Worm (Caenorhabditis elegans): ENCODE data around the gene F01D5.5.

Gene F01D5.5

ce11 chrII:14040204-14040842 lies 38.2 kb upstream of the F01D5.5 start (continued):
- TF ChIP-seq ceh-58 (GFP tag; IDR thresholded peaks at IDR 0.05) (no peak), tbx-9 (tag; optimal IDR thresholded peaks at IDR 0.05; ENCODE audit: borderline replicate concordance) (no peak), ceh-40 (GFP tag; IDR thresholded peaks at IDR 0.05) (no peak), hmg-1.2 (GFP tag; IDR thresholded peaks at IDR 0.05) (peak; percentile 92), attf-3 (GFP tag; conservative IDR thresholded peaks at IDR 0.05) (no peak), nhr-120 (GFP tag; IDR thresholded peaks at IDR 0.05) (no peak), attf-6 (GFP tag; IDR thresholded peaks at IDR 0.05) (no peak), tbp1 (GFP tag; optimal IDR thresholded peaks at IDR 0.05) (peak; percentile 59), sptf-2 (GFP tag; optimal IDR thresholded peaks at IDR 0.05) (no peak), Y95B8A.8 (GFP tag; IDR thresholded peaks at IDR 0.05) (no peak), Y53F4B.3 (GFP tag; IDR thresholded peaks at IDR 0.05) (no peak), chd-7 (tag; optimal IDR thresholded peaks at IDR 0.05) (peak; percentile 96), sea-2 (GFP tag; IDR thresholded peaks at IDR 0.05) (no peak), snpc-4 (GFP tag; optimal IDR thresholded peaks at IDR 0.05) (peak; percentile 25), snpc-4 (tag; optimal IDR thresholded peaks at IDR 0.05) (peak in 3 of 4 experiments; percentile 71 to 87 (median 85)), ceh-91 (GFP tag; IDR thresholded peaks at IDR 0.05) (no peak), C17E4.6 (GFP tag; IDR thresholded peaks at IDR 0.05) (0 out of 2 replicates have a peak, but pooled peaks have one; percentile 38), ekl-4 (GFP tag; IDR thresholded peaks at IDR 0.05) (peak; percentile 60), lin-54 (GFP tag; optimal IDR thresholded peaks at IDR 0.05) (peak; percentile 48), nfya-1 (tag; optimal IDR thresholded peaks at IDR 0.05; ENCODE audit: borderline replicate concordance, insufficient read depth) (no peak), bed-2 (GFP tag; IDR thresholded peaks at IDR 0.05) (peak; percentile 23; the same call in 1 of the 2 replicates), F52B5.7 (tag; optimal IDR thresholded peaks at IDR 0.05) (no peak), Y56A3A.18 (GFP tag; IDR thresholded peaks at IDR 0.05) (no peak), ztf-6 (GFP tag; IDR thresholded peaks at IDR 0.05) (no peak), him-1 (tag; optimal IDR thresholded peaks at IDR 0.05) (no peak), F22D6.2 (tag; optimal IDR thresholded peaks at IDR 0.05) (peak; percentile 76), ztf-28 (GFP tag; IDR thresholded peaks at IDR 0.05) (no peak), lsy-27 (tag; optimal IDR thresholded peaks at IDR 0.05; ENCODE audit: borderline replicate concordance, insufficient read depth) (no peak), snpc-3.4 (tag; optimal IDR thresholded peaks at IDR 0.05) (no peak), ztf-3 (GFP tag; optimal IDR thresholded peaks at IDR 0.05) (no peak), lin-35 (GFP tag; optimal IDR thresholded peaks at IDR 0.05) (peak in 1 of 3 experiments; percentile 63), Y79H2A.3 (GFP tag; conservative IDR thresholded peaks at IDR 0.05) (no peak), nfya-2 (GFP tag; IDR thresholded peaks at IDR 0.05) (no peak), gei-17 (GFP tag; optimal IDR thresholded peaks at IDR 0.05) (peak; percentile 71), madf-6 (GFP tag; IDR thresholded peaks at IDR 0.05) (peak; percentile 29; the same call in 1 of the 2 replicates), repo-1 (tag; optimal IDR thresholded peaks at IDR 0.05) (peak; percentile 37), F39B2.1 (GFP tag; IDR thresholded peaks at IDR 0.05) (no peak), xnd-1 (tag; optimal IDR thresholded peaks at IDR 0.05) (no peak), F37B4.10 (GFP tag; IDR thresholded peaks at IDR 0.05) (no peak), F33H1.4 (GFP tag; IDR thresholded peaks at IDR 0.05) (no peak), rec-8 (tag; optimal IDR thresholded peaks at IDR 0.05) (no peak), Y53G8AR.9 (GFP tag; conservative IDR thresholded peaks at IDR 0.05) (peak; percentile 71), ceh-79 (tag; optimal IDR thresholded peaks at IDR 0.05) (peak; percentile 43), ceh-100 (GFP tag; IDR thresholded peaks at IDR 0.05) (peak; percentile 74), akir-1 (GFP tag; optimal IDR thresholded peaks at IDR 0.05) (peak; percentile 17), zim-3 (tag; optimal IDR thresholded peaks at IDR 0.05) (no peak), hrde-1 (tag; optimal IDR thresholded peaks at IDR 0.05; ENCODE audit: borderline replicate concordance) (no peak), dpl-1 (GFP tag; optimal IDR thresholded peaks at IDR 0.05) (no peak)
